Worm (Caenorhabditis elegans): Measurements from ENCODE around the gene D2023.3.

DNA sequence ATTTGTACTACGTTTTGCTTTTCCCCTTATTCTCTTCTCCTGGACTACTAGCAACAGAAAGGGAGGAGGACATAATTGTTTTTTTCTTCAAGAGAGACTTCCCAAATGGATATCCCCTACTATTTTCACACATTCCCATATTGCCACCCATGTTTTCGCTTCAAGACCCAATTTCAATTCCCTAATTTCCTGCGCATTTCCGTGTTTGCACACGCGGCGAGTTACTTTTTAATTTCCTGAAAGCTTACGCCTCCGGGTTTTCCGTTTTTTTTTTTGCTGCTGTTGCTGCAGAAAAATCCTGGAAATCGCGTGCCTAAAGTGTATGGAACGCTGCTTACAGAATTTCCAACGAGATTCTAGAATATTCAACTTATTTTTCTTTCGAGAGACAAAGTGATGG is 40.5 kb upstream of the D2023.3 start:
- TF ChIP-seq nhr-12 (tag; optimal IDR thresholded peaks at IDR 0.05), result no peak
- TF ChIP-seq nhr-11 (tag; optimal IDR thresholded peaks at IDR 0.05), result no peak
- TF ChIP-seq mab-5 (tag; optimal IDR thresholded peaks at IDR 0.05), result no peak
- no peak for TF ChIP-seq fos-1 (tag; optimal IDR thresholded peaks at IDR 0.05)
- no peak for TF ChIP-seq unc-62 (GFP tag; optimal IDR thresholded peaks at IDR 0.05)
- TF ChIP-seq gmeb-1 (tag; optimal IDR thresholded peaks at IDR 0.05), result no peak
- no peak for TF ChIP-seq unc-39 (tag; optimal IDR thresholded peaks at IDR 0.05)
- no peak for TF ChIP-seq sma-3 (GFP tag; optimal IDR thresholded peaks at IDR 0.05)
- no peak for TF ChIP-seq ceh-16 (tag; optimal IDR thresholded peaks at IDR 0.05)
- no peak for TF ChIP-seq nhr-10 (tag; optimal IDR thresholded peaks at IDR 0.05)

Data from whole organism, L2 larva.